Fruit fly (Drosophila melanogaster): Measurements from ENCODE around the gene CG13361.

Gene CG13361

dm6 chrX:767928-768327 lies 14.5 kb upstream of the CG13361 start (continued):
- no peak for TF ChIP-seq HmgZ (tag; optimal IDR thresholded peaks at IDR 0.05)
- TF ChIP-seq jing (GFP tag; optimal IDR thresholded peaks at IDR 0.05): no peak
- TF ChIP-seq CG17568 (GFP tag; optimal IDR thresholded peaks at IDR 0.05): no peak
- no peak for TF ChIP-seq ftz-f1 (GFP tag; optimal IDR thresholded peaks at IDR 0.05)
- TF ChIP-seq Bdp1 (GFP tag; optimal IDR thresholded peaks at IDR 0.05): no peak
- no peak for TF ChIP-seq YL-1 (GFP tag; optimal IDR thresholded peaks at IDR 0.05)
- peak; percentile 55 for TF ChIP-seq CG6813 (GFP tag; optimal IDR thresholded peaks at IDR 0.05)
- no peak for TF ChIP-seq TFAM (GFP tag; optimal IDR thresholded peaks at IDR 0.05)
- peak; percentile 12 for TF ChIP-seq CG17359 (tag; optimal IDR thresholded peaks at IDR 0.05)
- no peak for TF ChIP-seq ci (GFP tag; IDR thresholded peaks at IDR 0.05)
- no peak for TF ChIP-seq NC2β (GFP tag; optimal IDR thresholded peaks at IDR 0.05)
- TF ChIP-seq Asciz (GFP tag; optimal IDR thresholded peaks at IDR 0.05): peak; percentile 37

DNA sequence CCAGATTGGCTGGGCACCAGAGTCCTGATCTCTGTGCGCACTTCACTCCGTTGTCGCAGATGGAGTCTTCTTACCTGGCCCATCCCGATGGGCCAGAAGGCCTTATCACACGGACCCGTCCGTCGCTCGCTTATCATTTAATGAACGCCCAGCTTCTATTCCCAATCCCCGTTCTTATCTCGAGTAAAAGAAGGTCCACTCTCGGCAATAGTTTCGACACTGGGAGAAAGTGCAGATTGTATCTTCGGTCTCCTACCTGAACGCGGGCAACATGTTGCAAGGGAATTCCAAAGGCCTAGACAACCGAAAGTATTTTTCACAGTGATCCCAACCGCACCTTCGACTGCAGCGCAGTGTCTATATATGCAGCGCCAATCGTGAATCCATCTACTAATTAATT lies 12.6 kb upstream of the CG13361 start:
- TF ChIP-seq Hand (GFP tag; optimal IDR thresholded peaks at IDR 0.05) (no peak), CG8765 (GFP tag; IDR thresholded peaks at IDR 0.05) (peak; percentile 17; the same call in 1 of the 2 replicates), vnd (GFP tag; IDR thresholded peaks at IDR 0.05; ENCODE audit: partially characterized antibody) (no peak), Fer1 (GFP tag; optimal IDR thresholded peaks at IDR 0.05) (no peak), pzg (GFP tag; optimal IDR thresholded peaks at IDR 0.05) (no peak), CG6791 (GFP tag; IDR thresholded peaks at IDR 0.05; ENCODE audit: partially characterized antibody) (no peak), cad (GFP tag; optimal IDR thresholded peaks at IDR 0.05) (no peak), zf30C (GFP tag; optimal IDR thresholded peaks at IDR 0.05) (peak; percentile 82), CG15479 (GFP tag; optimal IDR thresholded peaks at IDR 0.05) (peak; percentile 84)

DNA sequence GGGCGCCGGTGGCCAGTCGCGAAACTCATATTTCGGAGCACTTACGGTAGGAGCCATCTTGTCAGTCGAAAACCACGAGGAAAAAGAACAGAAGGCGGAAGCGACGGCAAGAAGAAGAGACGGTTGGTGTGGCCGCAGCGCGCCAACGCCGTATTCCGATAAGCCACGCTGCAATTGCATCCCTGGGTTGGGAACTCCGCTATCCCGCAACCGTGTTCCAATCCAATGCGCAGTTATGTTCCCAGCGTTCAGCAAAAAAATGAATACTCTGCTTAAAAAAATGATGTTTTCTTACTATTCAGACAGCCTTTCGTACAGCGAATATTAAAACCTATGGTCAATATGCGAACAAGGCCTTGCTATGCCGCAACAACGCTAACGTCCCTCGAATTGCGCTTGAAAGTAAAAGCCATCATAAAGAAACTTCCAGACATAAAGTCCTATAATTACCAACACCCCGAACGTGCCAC lies 11.6 kb upstream of the CG13361 start, which contains the start of gene RpL22:
Gene RpL22, minus strand, starts transcription at position 92 of the 470 bp plus-strand sequence.
- TF ChIP-seq bsh (GFP tag; optimal IDR thresholded peaks at IDR 0.05): peak; percentile 37 to 75
- peak; percentile 82 for TF ChIP-seq fd102C (GFP tag; optimal IDR thresholded peaks at IDR 0.05)
- TF ChIP-seq CG14860 (GFP tag; IDR thresholded peaks at IDR 0.05; ENCODE audit: partially characterized antibody): no peak
- TF ChIP-seq CG14710 (tag; optimal IDR thresholded peaks at IDR 0.05): peak; percentile 94
- TF ChIP-seq CG1832 (GFP tag; optimal IDR thresholded peaks at IDR 0.05): no peak
- peak; percentile 61 for TF ChIP-seq CG13424 (tag; optimal IDR thresholded peaks at IDR 0.05)
- TF ChIP-seq CG31224 (GFP tag; IDR thresholded peaks at IDR 0.05): peak; percentile 82
- TF ChIP-seq CG9215 (GFP tag; IDR thresholded peaks at IDR 0.05): peak; percentile 54
- peak; percentile 59 for TF ChIP-seq stwl (tag; optimal IDR thresholded peaks at IDR 0.05)
- peak; percentile 85 for TF ChIP-seq abd-A (tag; optimal IDR thresholded peaks at IDR 0.05)
- peak; percentile 62 for TF ChIP-seq ab (GFP tag; optimal IDR thresholded peaks at IDR 0.05)
- TF ChIP-seq Aef1 (GFP tag; IDR thresholded peaks at IDR 0.05): peak; percentile 71
- TF ChIP-seq CG11723 (GFP tag; optimal IDR thresholded peaks at IDR 0.05): peak; percentile 80
- TF ChIP-seq ro (GFP tag; IDR thresholded peaks at IDR 0.05): peak; percentile 60
- peak; percentile 97 for TF ChIP-seq Mes4 (GFP tag; optimal IDR thresholded peaks at IDR 0.05)
- peak; percentile 44; the same call in 1 of the 2 replicates for TF ChIP-seq sisA (GFP tag; IDR thresholded peaks at IDR 0.05)
- TF ChIP-seq CG12236 (GFP tag; optimal IDR thresholded peaks at IDR 0.05): peak; percentile 75
- peak; percentile 83 for TF ChIP-seq CG12104 (GFP tag; optimal IDR thresholded peaks at IDR 0.05)
- TF ChIP-seq CG3281 (GFP tag; optimal IDR thresholded peaks at IDR 0.05): peak; percentile 86
- peak; percentile 91 for TF ChIP-seq CG12769 (tag; optimal IDR thresholded peaks at IDR 0.05)
- TF ChIP-seq Hr3 (GFP tag; optimal IDR thresholded peaks at IDR 0.05): peak; percentile 67
- TF ChIP-seq CG4730 (GFP tag; IDR thresholded peaks at IDR 0.05): peak; percentile 71
- peak; percentile 88 for TF ChIP-seq CG13894 (tag; optimal IDR thresholded peaks at IDR 0.05)
- peak; percentile 92 for TF ChIP-seq pb (GFP tag; optimal IDR thresholded peaks at IDR 0.05)
- no peak for TF ChIP-seq prd (optimal IDR thresholded peaks at IDR 0.05)
- peak; percentile 55; the same call in 1 of the 3 replicates for TF ChIP-seq prd (GFP tag; IDR thresholded peaks at IDR 0.05)
- TF ChIP-seq crc (GFP tag; optimal IDR thresholded peaks at IDR 0.05): peak; percentile 84
- no peak for TF ChIP-seq Poxn (GFP tag; IDR thresholded peaks at IDR 0.05)

Data from whole organism, embryonic.